Worm (Caenorhabditis elegans) whole organism, L1 larva: ENCODE results near the gene F13H8.8.

Source experiments
- C04F5.9 ChIP-seq: sonication (generic microtip); optimal IDR thresholded peaks from 2 replicates; lab custom pipeline; 2016; ENCODE audit warnings: missing genetic modification characterization, missing compliant biosample characterization
- C34B4.2 ChIP-seq: sonication (generic microtip); optimal IDR thresholded peaks from 2 replicates; lab custom pipeline; 2017; ENCODE audit warnings: mild to moderate bottlenecking, missing genetic modification characterization, missing compliant biosample characterization
- F16B12.6 ChIP-seq: fragments of 150-350 bp; optimal IDR thresholded peaks from 2 replicates; lab custom pipeline; 2014; ENCODE audit warnings: missing biosample characterization, missing genetic modification characterization
- alr-1 ChIP-seq: fragments of 200-800 bp; sonication (Bioruptor generic); optimal IDR thresholded peaks from 2 replicates; lab custom pipeline; 2018; ENCODE audit warnings: borderline replicate concordance, mild to moderate bottlenecking, missing genetic modification characterization, missing compliant biosample characterization
- aly-2 ChIP-seq: fragments of 150-350 bp; optimal IDR thresholded peaks from 2 replicates; lab custom pipeline; 2014; ENCODE audit warnings: missing biosample characterization, missing genetic modification characterization
- ceh-8 ChIP-seq: fragments of 200-800 bp; sonication (Bioruptor generic); optimal IDR thresholded peaks from 2 replicates; lab custom pipeline; 2018; ENCODE audit warnings: mild to moderate bottlenecking, missing genetic modification characterization, moderate library complexity, missing compliant biosample characterization
- ceh-82 ChIP-seq, 3 experiments: fragments of 150-350 bp in 1 of 3; sonication (generic microtip) in 2 of 3; optimal IDR thresholded peaks; 2 replicates each; lab custom pipeline; 2014 to 2017; ENCODE audit warnings: missing biosample characterization in 3 of 3, missing genetic modification characterization in 3 of 3
- efl-1 ChIP-seq, 4 experiments: fragments of 150-350 bp; optimal IDR thresholded peaks in 3 of 4; peaks in 1 of 4; 1 replicate in 1 of 4; 2 replicates in 3 of 4; lab custom pipeline; 2014; ENCODE audit warnings: missing biosample characterization in 2 of 4, missing genetic modification characterization in 2 of 4, missing genetic modification reagents in 2 of 4
- egl-13 ChIP-seq: sonication (generic microtip); optimal IDR thresholded peaks from 2 replicates; lab custom pipeline; 2016; ENCODE audit warnings: missing genotype, missing genetic modification reagents, missing genetic modification characterization, missing compliant biosample characterization
- elt-3 ChIP-seq, 6 experiments: fragments of 150-350 bp in 1 of 6; sonication (generic microtip); optimal IDR thresholded peaks; 2 replicates each; lab custom pipeline; 2017 to 2018; ENCODE audit warnings: missing biosample characterization in 6 of 6, missing genetic modification characterization in 6 of 6, inconsistent platforms in 1 of 6
- ets-5 ChIP-seq: fragments of 200-800 bp; sonication (Bioruptor generic); IDR thresholded peaks from 2 replicates; pipeline ENCODE4 v1.3.6; 2022; ENCODE audit warnings: missing genetic modification characterization, missing compliant biosample characterization
- hlh-17 ChIP-seq: fragments of 200-800 bp; sonication (Bioruptor generic); optimal IDR thresholded peaks from 2 replicates; lab custom pipeline; 2018; ENCODE audit warnings: missing genetic modification characterization, mild to moderate bottlenecking, missing compliant biosample characterization, moderate library complexity, borderline replicate concordance
- hlh-4 ChIP-seq: sonication (generic microtip); optimal IDR thresholded peaks from 2 replicates; lab custom pipeline; 2016; ENCODE audit warnings: mild to moderate bottlenecking, missing genetic modification characterization, missing compliant biosample characterization
- hpl-2 ChIP-seq: fragments of 150-350 bp; optimal IDR thresholded peaks from 2 replicates; lab custom pipeline; 2014; ENCODE audit warnings: missing biosample characterization, missing genetic modification reagents, missing genetic modification characterization
- jun-1 ChIP-seq: fragments of 150-350 bp; optimal IDR thresholded peaks from 2 replicates; lab custom pipeline; 2014; ENCODE audit warnings: missing biosample characterization, missing genetic modification reagents, missing genetic modification characterization
- lin-14 ChIP-seq: fragments of 200-800 bp; sonication (Bioruptor generic); optimal IDR thresholded peaks from 2 replicates; lab custom pipeline; 2018; ENCODE audit warnings: mild to moderate bottlenecking, missing genetic modification characterization, moderate library complexity, missing compliant biosample characterization
- lir-3 ChIP-seq: sonication (generic microtip); optimal IDR thresholded peaks from 2 replicates; lab custom pipeline; 2016; ENCODE audit warnings: mild to moderate bottlenecking, missing genetic modification characterization, moderate library complexity, missing compliant biosample characterization; ENCODE audit not compliant: poor library complexity
- lsy-2 ChIP-seq, 2 experiments: fragments of 150-350 bp; optimal IDR thresholded peaks; 2 replicates each; lab custom pipeline; 2014; ENCODE audit warnings: missing biosample characterization in 2 of 2, missing genetic modification characterization in 2 of 2
- mdl-1 ChIP-seq, 2 experiments: fragments of 150-350 bp; optimal IDR thresholded peaks; 2 replicates each; lab custom pipeline; 2014 to 2017; ENCODE audit warnings: missing biosample characterization in 2 of 2, missing genetic modification characterization in 2 of 2, inconsistent platforms in 1 of 2
- nhr-19 ChIP-seq: fragments of 200-800 bp; sonication (Bioruptor generic); conservative IDR thresholded peaks from 2 replicates; pipeline ENCODE4 v1.3.6; 2022; ENCODE audit warnings: missing genetic modification characterization, missing compliant biosample characterization
- nhr-47 ChIP-seq: sonication (generic microtip); optimal IDR thresholded peaks from 2 replicates; lab custom pipeline; 2016; ENCODE audit warnings: mild to moderate bottlenecking, missing genetic modification characterization, moderate library complexity, missing compliant biosample characterization
- nhr-71 ChIP-seq: sonication (generic microtip); optimal IDR thresholded peaks from 2 replicates; lab custom pipeline; 2016; ENCODE audit warnings: mild to moderate bottlenecking, missing genetic modification characterization, moderate library complexity, missing compliant biosample characterization
- nhr-77 ChIP-seq: fragments of 150-350 bp; optimal IDR thresholded peaks from 2 replicates; lab custom pipeline; 2014; ENCODE audit warnings: missing biosample characterization, missing genetic modification characterization
- pax-3 ChIP-seq: fragments of 200-800 bp; sonication (Bioruptor generic); optimal IDR thresholded peaks from 2 replicates; lab custom pipeline; 2018; ENCODE audit warnings: mild to moderate bottlenecking, missing genetic modification characterization, moderate library complexity, missing compliant biosample characterization
- pqm-1 ChIP-seq: sonication (generic microtip); optimal IDR thresholded peaks from 3 replicates; lab custom pipeline; 2017; ENCODE audit warnings: missing biosample characterization, missing genetic modification characterization
- sox-4 ChIP-seq: sonication (generic microtip); optimal IDR thresholded peaks from 2 replicates; lab custom pipeline; 2016; ENCODE audit warnings: missing genetic modification characterization, missing compliant biosample characterization
- swsn-7 ChIP-seq: sonication (generic microtip); optimal IDR thresholded peaks from 2 replicates; lab custom pipeline; 2016; ENCODE audit warnings: missing genetic modification characterization, missing compliant biosample characterization
- tbx-2 ChIP-seq: sonication (generic microtip); optimal IDR thresholded peaks from 2 replicates; lab custom pipeline; 2016; ENCODE audit warnings: missing genetic modification characterization, missing compliant biosample characterization
- tlp-1 ChIP-seq: fragments of 150-350 bp; optimal IDR thresholded peaks from 2 replicates; lab custom pipeline; 2014; ENCODE audit warnings: missing biosample characterization, missing genetic modification characterization
- unc-30 ChIP-seq: sonication (generic microtip); optimal IDR thresholded peaks from 2 replicates; lab custom pipeline; 2017; ENCODE audit warnings: missing biosample characterization, missing genetic modification characterization
- vab-15 ChIP-seq: sonication (generic microtip); optimal IDR thresholded peaks from 2 replicates; lab custom pipeline; 2017; ENCODE audit warnings: missing genotype, mild to moderate bottlenecking, missing genetic modification characterization, missing compliant biosample characterization
- zip-4 ChIP-seq: fragments of 200-800 bp; sonication (Bioruptor generic); optimal IDR thresholded peaks from 2 replicates; lab custom pipeline; 2018; ENCODE audit warnings: mild to moderate bottlenecking, missing genetic modification characterization, moderate library complexity, missing compliant biosample characterization
- ztf-11 ChIP-seq, 2 experiments: sonication (generic microtip); optimal IDR thresholded peaks; 2 replicates each; lab custom pipeline; 2016 to 2017; ENCODE audit warnings: missing genetic modification characterization in 2 of 2, missing biosample characterization in 1 of 2, missing compliant biosample characterization in 1 of 2
- ztf-4 ChIP-seq: fragments of 150-350 bp; optimal IDR thresholded peaks from 2 replicates; lab custom pipeline; 2014; ENCODE audit warnings: missing biosample characterization, missing genetic modification characterization

The F13H8.8 gene

DNA sequence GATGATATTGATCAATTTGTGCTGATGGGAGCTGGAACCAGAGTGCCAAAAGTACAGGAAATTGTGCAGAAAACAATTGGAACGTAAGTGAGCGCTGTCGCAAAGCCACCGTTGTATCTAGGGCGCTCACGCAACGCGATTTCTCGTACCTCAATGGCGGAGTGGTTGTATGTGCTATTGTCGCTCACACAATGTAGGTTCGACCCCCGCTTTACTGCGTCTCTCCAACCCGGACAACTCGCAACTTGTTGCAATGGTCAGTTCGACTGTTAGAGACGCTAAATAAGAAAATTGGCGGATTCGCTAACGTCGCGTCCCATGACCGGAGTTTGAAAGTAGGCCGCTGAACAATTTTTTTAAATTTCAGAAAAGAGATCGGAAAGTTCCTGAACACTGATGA is 19.4 kb downstream of the F13H8.8 start (continued):
- TF ChIP-seq elt-3 (tag; optimal IDR thresholded peaks at IDR 0.05; lab: Kevin White, UChicago) (peak in 1 of 6 experiments; percentile 10), swsn-7 (tag; lab: Kevin White, UChicago) (peak; percentile 58), C34B4.2 (tag; lab: Kevin White, UChicago) (no peak), pax-3 (tag; lab: Kevin White, UChicago) (no peak), lsy-2 (tag; optimal IDR thresholded peaks at IDR 0.05; lab: Kevin White, UChicago) (peak; percentile 8 to 60), sox-4 (tag; lab: Kevin White, UChicago) (no peak), ztf-4 (tag; lab: Kevin White, UChicago) (no peak), nhr-77 (tag; lab: Kevin White, UChicago) (peak; percentile 47), F16B12.6 (no peak), nhr-47 (tag; lab: Kevin White, UChicago) (peak; percentile 60)
- TF ChIP-seq, all 84 proteins: peak for 30

DNA sequence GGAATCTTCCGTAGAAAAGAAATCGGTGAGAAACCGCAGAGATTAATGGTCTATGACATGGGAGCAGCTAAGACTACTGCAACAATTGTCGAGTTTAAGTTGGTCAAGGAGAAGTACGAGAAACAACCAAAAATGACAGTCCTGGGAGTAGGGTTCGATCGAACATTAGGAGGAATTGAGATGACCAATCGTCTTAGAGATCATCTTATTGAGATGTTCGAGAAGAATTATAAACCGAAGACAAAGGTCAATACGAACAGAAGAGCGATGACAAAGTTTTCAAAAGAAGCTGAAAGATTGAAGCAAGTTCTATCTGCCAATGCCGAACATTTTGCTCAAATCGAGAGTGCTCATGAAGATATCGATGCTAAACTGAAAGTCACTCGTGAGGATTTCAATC is 19.9 kb downstream of the F13H8.8 start:
- no peak for TF ChIP-seq efl-1 (optimal IDR thresholded peaks at IDR 0.05; lab: Kevin White, UChicago)
- TF ChIP-seq efl-1 (GFP tag; optimal IDR thresholded peaks at IDR 0.05 in 1 of 2; lab: Kevin White, UChicago), result peak in 1 of 2 experiments; percentile 56
- TF ChIP-seq lin-14, result no peak

DNA sequence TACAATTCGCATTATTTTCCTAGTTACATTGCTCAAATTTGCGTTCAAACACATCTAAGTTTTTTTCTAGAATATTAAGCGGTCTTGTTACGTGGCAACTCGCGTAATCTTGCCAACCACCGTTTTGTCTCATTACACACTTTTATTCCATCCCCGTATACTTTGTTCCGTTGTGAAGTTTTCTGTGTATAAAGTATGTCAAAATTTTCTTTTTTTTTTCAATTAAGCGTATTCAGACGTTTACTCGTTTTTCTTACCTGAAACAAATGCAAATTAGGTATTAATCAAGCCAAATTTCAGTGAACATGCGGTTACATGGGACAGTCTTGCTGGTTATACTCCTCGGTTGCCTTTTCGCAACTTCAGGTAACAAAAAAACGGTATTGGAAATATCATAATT is 20.9 kb downstream of the F13H8.8 start, which contains the start of gene T24H7.2:
Gene T24H7.2, plus strand, starts transcription at position 301 of the 400 bp plus-strand sequence.
- TF ChIP-seq pqm-1 (tag; lab: Kevin White, UChicago), result no peak
- no peak for TF ChIP-seq aly-2 (tag; lab: Kevin White, UChicago)
- TF ChIP-seq ceh-82 (tag; optimal IDR thresholded peaks at IDR 0.05; lab: Kevin White, UChicago), result no peak
- no peak for TF ChIP-seq nhr-19 (GFP tag; lab: Robert Waterston, UW)
- TF ChIP-seq lir-3, result no peak
- no peak for TF ChIP-seq unc-30 (tag; lab: Kevin White, UChicago)
- no peak for TF ChIP-seq tlp-1 (tag; lab: Kevin White, UChicago)
- TF ChIP-seq ceh-8 (GFP tag; lab: Kevin White, UChicago), result no peak
- TF ChIP-seq C34B4.2 (tag; lab: Kevin White, UChicago), result no peak
- TF ChIP-seq C04F5.9 (tag; lab: Kevin White, UChicago), result no peak
- no peak for TF ChIP-seq lsy-2 (tag; optimal IDR thresholded peaks at IDR 0.05; lab: Kevin White, UChicago)
- TF ChIP-seq hlh-17, result no peak
- no peak for TF ChIP-seq egl-13 (tag; lab: Kevin White, UChicago)
- no peak for TF ChIP-seq jun-1
- TF ChIP-seq tbx-2 (tag; lab: Kevin White, UChicago), result no peak
- TF ChIP-seq vab-15 (tag; lab: Kevin White, UChicago), result no peak
- no peak for TF ChIP-seq ets-5 (GFP tag; lab: Robert Waterston, UW)
- no peak for TF ChIP-seq ztf-11 (tag; optimal IDR thresholded peaks at IDR 0.05; lab: Kevin White, UChicago)
- no peak for TF ChIP-seq hlh-4 (tag; lab: Kevin White, UChicago)
- TF ChIP-seq hpl-2 (GFP tag; lab: Kevin White, UChicago), result no peak

DNA sequence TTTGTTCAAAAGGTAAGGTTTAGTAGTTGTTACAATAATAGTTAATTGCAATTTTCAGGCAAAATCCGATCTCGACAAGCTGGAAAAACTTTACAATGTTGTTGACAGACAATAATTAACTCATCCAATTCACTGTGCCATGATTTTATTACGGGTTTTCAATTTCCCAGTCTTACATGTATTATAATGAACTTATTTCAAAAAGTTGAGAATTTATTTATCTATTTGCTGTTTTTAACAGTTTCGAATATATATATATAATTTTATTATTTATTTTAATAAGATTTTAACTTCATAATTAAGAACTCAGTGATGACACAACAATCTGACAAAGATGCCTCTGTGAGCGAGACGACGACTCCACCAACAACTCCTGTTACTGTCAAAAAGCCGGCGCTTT is 21.8 kb downstream of the F13H8.8 start, which contains the start of gene lelo-1:
Gene lelo-1, plus strand, starts transcription at position 301 of the 400 bp plus-strand sequence.
- TF ChIP-seq elt-3 (tag; optimal IDR thresholded peaks at IDR 0.05; lab: Kevin White, UChicago) (no peak), efl-1 (optimal IDR thresholded peaks at IDR 0.05; lab: Kevin White, UChicago) (no peak), efl-1 (GFP tag; optimal IDR thresholded peaks at IDR 0.05 in 1 of 2; lab: Kevin White, UChicago) (peak in 1 of 2 experiments; percentile 30), mdl-1 (tag; optimal IDR thresholded peaks at IDR 0.05; lab: Kevin White, UChicago) (no peak), C34B4.2 (tag; lab: Kevin White, UChicago) (no peak), nhr-71 (tag; lab: Kevin White, UChicago) (no peak), zip-4 (no peak), alr-1 (tag; lab: Kevin White, UChicago) (no peak)
